Worm (Caenorhabditis elegans) whole organism, L1 larva: Measurements from ENCODE around the gene T11B7.5.
A peak's percentile ranks its signal among the peaks of the same experiment; 100 is the strongest.

Experiments used
- C16A3.4 ChIP-seq: fragments of 150-350 bp; optimal IDR thresholded peaks from 2 replicates; lab custom pipeline; 2014; ENCODE audit warnings: missing biosample characterization, missing genetic modification characterization
- C34B4.2 ChIP-seq: sonication (generic microtip); optimal IDR thresholded peaks from 2 replicates; lab custom pipeline; 2017; ENCODE audit warnings: mild to moderate bottlenecking, missing genetic modification characterization, missing compliant biosample characterization
- F16B12.6 ChIP-seq: fragments of 150-350 bp; optimal IDR thresholded peaks from 2 replicates; lab custom pipeline; 2014; ENCODE audit warnings: missing biosample characterization, missing genetic modification characterization
- Y116A8C.19 ChIP-seq: sonication (generic microtip); optimal IDR thresholded peaks from 2 replicates; lab custom pipeline; 2016; ENCODE audit warnings: missing compliant biosample characterization, missing genetic modification characterization, borderline replicate concordance
- aha-1 ChIP-seq: fragments of 150-350 bp; optimal IDR thresholded peaks from 2 replicates; lab custom pipeline; 2014; ENCODE audit warnings: missing biosample characterization, missing genetic modification characterization
- alr-1 ChIP-seq: fragments of 200-800 bp; sonication (Bioruptor generic); optimal IDR thresholded peaks from 2 replicates; lab custom pipeline; 2018; ENCODE audit warnings: borderline replicate concordance, mild to moderate bottlenecking, missing genetic modification characterization, missing compliant biosample characterization
- ama-1 ChIP-seq: fragments of 150-350 bp; optimal IDR thresholded peaks from 2 replicates; lab custom pipeline; 2014
- blmp-1 ChIP-seq: fragments of 150-350 bp; optimal IDR thresholded peaks from 2 replicates; lab custom pipeline; 2014; ENCODE audit warnings: missing biosample characterization, missing genetic modification characterization
- ceh-63 ChIP-seq: fragments of 200-800 bp; sonication (Bioruptor generic); optimal IDR thresholded peaks from 2 replicates; lab custom pipeline; 2018; ENCODE audit warnings: mild to moderate bottlenecking, missing genetic modification characterization, missing compliant biosample characterization
- ces-1 ChIP-seq: fragments of 150-350 bp; optimal IDR thresholded peaks from 2 replicates; lab custom pipeline; 2014; ENCODE audit warnings: missing biosample characterization, missing genetic modification reagents, missing genetic modification characterization
- dpl-1 ChIP-seq, 3 experiments: fragments of 150-350 bp in 2 of 3; sonication (generic microtip) in 1 of 3; optimal IDR thresholded peaks; 2 replicates each; lab custom pipeline; 2014 to 2017; ENCODE audit warnings: missing biosample characterization in 3 of 3, missing genetic modification characterization in 3 of 3, missing genetic modification reagents in 3 of 3
- dsc-1 ChIP-seq: sonication (generic microtip); optimal IDR thresholded peaks from 2 replicates; lab custom pipeline; 2016; ENCODE audit warnings: mild to moderate bottlenecking, missing genetic modification characterization, missing compliant biosample characterization
- efl-1 ChIP-seq, 4 experiments: fragments of 150-350 bp; optimal IDR thresholded peaks in 3 of 4; peaks in 1 of 4; 1 replicate in 1 of 4; 2 replicates in 3 of 4; lab custom pipeline; 2014; ENCODE audit warnings: missing biosample characterization in 2 of 4, missing genetic modification characterization in 2 of 4, missing genetic modification reagents in 2 of 4
- egl-27 ChIP-seq, 2 experiments: fragments of 150-350 bp in 1 of 2; sonication (generic microtip); optimal IDR thresholded peaks; 3 replicates each; lab custom pipeline; 2017 to 2018; ENCODE audit warnings: missing biosample characterization in 2 of 2, missing genetic modification characterization in 2 of 2, missing genetic modification reagents in 2 of 2
- elt-3 ChIP-seq, 6 experiments: fragments of 150-350 bp in 1 of 6; sonication (generic microtip); optimal IDR thresholded peaks; 2 replicates each; lab custom pipeline; 2017 to 2018; ENCODE audit warnings: missing biosample characterization in 6 of 6, missing genetic modification characterization in 6 of 6, inconsistent platforms in 1 of 6
- fkh-4 ChIP-seq: sonication (generic microtip); optimal IDR thresholded peaks from 2 replicates; lab custom pipeline; 2016; ENCODE audit warnings: missing compliant biosample characterization, missing genetic modification characterization, borderline replicate concordance
- fkh-8 ChIP-seq: sonication (generic microtip); optimal IDR thresholded peaks from 2 replicates; lab custom pipeline; 2016; ENCODE audit warnings: mild to moderate bottlenecking, missing genetic modification characterization, missing compliant biosample characterization
- fos-1 ChIP-seq: fragments of 150-350 bp; optimal IDR thresholded peaks from 2 replicates; lab custom pipeline; 2014; ENCODE audit warnings: missing biosample characterization, missing genetic modification characterization
- grh-1 ChIP-seq: fragments of 200-800 bp; sonication (Bioruptor generic); IDR thresholded peaks from 2 replicates; pipeline ENCODE4 v1.3.6; 2022; ENCODE audit warnings: missing genetic modification reagents, missing genetic modification characterization, missing compliant biosample characterization
- irx-1 ChIP-seq: sonication (generic microtip); optimal IDR thresholded peaks from 2 replicates; lab custom pipeline; 2016; ENCODE audit warnings: missing genetic modification characterization, missing compliant biosample characterization
- jun-1 ChIP-seq: fragments of 150-350 bp; optimal IDR thresholded peaks from 2 replicates; lab custom pipeline; 2014; ENCODE audit warnings: missing biosample characterization, missing genetic modification reagents, missing genetic modification characterization
- lin-13 ChIP-seq: fragments of 150-350 bp; optimal IDR thresholded peaks from 2 replicates; lab custom pipeline; 2014; ENCODE audit warnings: missing biosample characterization, missing genetic modification reagents, missing genetic modification characterization
- lin-14 ChIP-seq: fragments of 200-800 bp; sonication (Bioruptor generic); optimal IDR thresholded peaks from 2 replicates; lab custom pipeline; 2018; ENCODE audit warnings: mild to moderate bottlenecking, missing genetic modification characterization, moderate library complexity, missing compliant biosample characterization
- lin-35 ChIP-seq, 2 experiments: fragments of 150-350 bp; optimal IDR thresholded peaks; 2 replicates each; lab custom pipeline; 2014; ENCODE audit warnings: missing biosample characterization in 2 of 2, missing genetic modification characterization in 2 of 2, missing genetic modification reagents in 2 of 2
- lsy-2 ChIP-seq, 2 experiments: fragments of 150-350 bp; optimal IDR thresholded peaks; 2 replicates each; lab custom pipeline; 2014; ENCODE audit warnings: missing biosample characterization in 2 of 2, missing genetic modification characterization in 2 of 2
- mdl-1 ChIP-seq, 2 experiments: fragments of 150-350 bp; optimal IDR thresholded peaks; 2 replicates each; lab custom pipeline; 2014 to 2017; ENCODE audit warnings: missing biosample characterization in 2 of 2, missing genetic modification characterization in 2 of 2, inconsistent platforms in 1 of 2
- mep-1 ChIP-seq: fragments of 150-350 bp; optimal IDR thresholded peaks from 2 replicates; lab custom pipeline; 2014; ENCODE audit warnings: missing biosample characterization, missing genetic modification characterization
- nhr-11 ChIP-seq: fragments of 150-350 bp; optimal IDR thresholded peaks from 2 replicates; lab custom pipeline; 2014; ENCODE audit warnings: missing biosample characterization, missing genetic modification characterization
- nhr-20 ChIP-seq: sonication (generic microtip); optimal IDR thresholded peaks from 2 replicates; lab custom pipeline; 2016; ENCODE audit warnings: mild to moderate bottlenecking, missing genetic modification characterization, missing compliant biosample characterization
- nhr-71 ChIP-seq: sonication (generic microtip); optimal IDR thresholded peaks from 2 replicates; lab custom pipeline; 2016; ENCODE audit warnings: mild to moderate bottlenecking, missing genetic modification characterization, moderate library complexity, missing compliant biosample characterization
- nhr-76 ChIP-seq: sonication (generic microtip); optimal IDR thresholded peaks from 2 replicates; lab custom pipeline; 2017; ENCODE audit warnings: missing biosample characterization, missing genetic modification characterization
- nhr-77 ChIP-seq: fragments of 150-350 bp; optimal IDR thresholded peaks from 2 replicates; lab custom pipeline; 2014; ENCODE audit warnings: missing biosample characterization, missing genetic modification characterization
- nhr-85 ChIP-seq: sonication (generic microtip); peaks from one replicate; lab custom pipeline; 2016; ENCODE audit warnings: missing genetic modification characterization, inconsistent platforms, missing compliant biosample characterization
- nhr-90 ChIP-seq: sonication (generic microtip); optimal IDR thresholded peaks from 2 replicates; lab custom pipeline; 2016; ENCODE audit warnings: mild to moderate bottlenecking, missing genetic modification characterization, missing compliant biosample characterization; ENCODE audit not compliant: poor library complexity
- pag-3 ChIP-seq: sonication (generic microtip); optimal IDR thresholded peaks from 2 replicates; lab custom pipeline; 2017; ENCODE audit warnings: missing genetic modification characterization, mild to moderate bottlenecking, missing compliant biosample characterization, antibody characterized with exemption, borderline replicate concordance; ENCODE audit not compliant: insufficient read depth
- pax-3 ChIP-seq: fragments of 200-800 bp; sonication (Bioruptor generic); optimal IDR thresholded peaks from 2 replicates; lab custom pipeline; 2018; ENCODE audit warnings: mild to moderate bottlenecking, missing genetic modification characterization, moderate library complexity, missing compliant biosample characterization
- rnt-1 ChIP-seq: sonication (generic microtip); optimal IDR thresholded peaks from 2 replicates; lab custom pipeline; 2016; ENCODE audit warnings: mild to moderate bottlenecking, missing genetic modification characterization, moderate library complexity, missing compliant biosample characterization
- skn-1 ChIP-seq: fragments of 150-350 bp; optimal IDR thresholded peaks from 2 replicates; lab custom pipeline; 2014; ENCODE audit warnings: missing biosample characterization, missing genetic modification characterization
- snpc-4 ChIP-seq: fragments of 150-350 bp; optimal IDR thresholded peaks from 2 replicates; lab custom pipeline; 2014; ENCODE audit warnings: missing biosample characterization, missing genetic modification characterization
- snu-23 ChIP-seq: sonication (generic microtip); optimal IDR thresholded peaks from 2 replicates; lab custom pipeline; 2016; ENCODE audit warnings: missing genetic modification characterization, missing compliant biosample characterization
- sox-4 ChIP-seq: sonication (generic microtip); optimal IDR thresholded peaks from 2 replicates; lab custom pipeline; 2016; ENCODE audit warnings: missing genetic modification characterization, missing compliant biosample characterization
- sptf-1 ChIP-seq: fragments of 150-350 bp; optimal IDR thresholded peaks from 2 replicates; lab custom pipeline; 2014; ENCODE audit warnings: missing biosample characterization, missing genetic modification characterization
- sup-37 ChIP-seq: fragments of 200-800 bp; sonication (Bioruptor generic); optimal IDR thresholded peaks from 2 replicates; lab custom pipeline; 2018; ENCODE audit warnings: mild to moderate bottlenecking, missing genetic modification characterization, missing compliant biosample characterization
- tbx-2 ChIP-seq: sonication (generic microtip); optimal IDR thresholded peaks from 2 replicates; lab custom pipeline; 2016; ENCODE audit warnings: missing genetic modification characterization, missing compliant biosample characterization
- tlp-1 ChIP-seq: fragments of 150-350 bp; optimal IDR thresholded peaks from 2 replicates; lab custom pipeline; 2014; ENCODE audit warnings: missing biosample characterization, missing genetic modification characterization
- unc-130 ChIP-seq: fragments of 150-350 bp; optimal IDR thresholded peaks from 2 replicates; lab custom pipeline; 2017; ENCODE audit warnings: missing biosample characterization, missing genetic modification characterization, inconsistent platforms
- unc-30 ChIP-seq: sonication (generic microtip); optimal IDR thresholded peaks from 2 replicates; lab custom pipeline; 2017; ENCODE audit warnings: missing biosample characterization, missing genetic modification characterization
- unc-62 ChIP-seq: fragments of 150-350 bp; optimal IDR thresholded peaks from 2 replicates; lab custom pipeline; 2014; ENCODE audit warnings: missing biosample characterization, missing genetic modification reagents, missing genetic modification characterization
- unc-86 ChIP-seq: sonication (generic microtip); optimal IDR thresholded peaks from 2 replicates; lab custom pipeline; 2016; ENCODE audit warnings: missing genetic modification characterization, missing compliant biosample characterization
- zag-1 ChIP-seq: fragments of 150-350 bp; optimal IDR thresholded peaks from 2 replicates; lab custom pipeline; 2014; ENCODE audit warnings: missing biosample characterization, missing genetic modification characterization

Gene T11B7.5

ce11 chrIV:8830591-8830990 lies 25.3 kb downstream of the T11B7.5 start, which contains the start of gene T28C6.8:
TSS of gene T28C6.8 (minus strand) at chrIV:8830727.
- peak; percentile 17 for TF ChIP-seq nhr-77 (tag; lab: Kevin White, UChicago)
- TF ChIP-seq blmp-1 = peak; percentile 88
- peak; percentile 59 for TF ChIP-seq snu-23 (GFP tag; lab: Kevin White, UChicago)
- no peak for TF ChIP-seq tlp-1 (tag; lab: Kevin White, UChicago)
- TF ChIP-seq nhr-11 = no peak
- peak; percentile 10 for TF ChIP-seq irx-1 (tag; lab: Kevin White, UChicago)
- peak; percentile 23 for TF ChIP-seq lin-13 (GFP tag; lab: Kevin White, UChicago)
- peak; percentile 63 for TF ChIP-seq nhr-71 (tag; lab: Kevin White, UChicago)
- peak; percentile 8 for TF ChIP-seq skn-1 (tag; lab: Kevin White, UChicago)
- TF ChIP-seq tbx-2 (tag; lab: Kevin White, UChicago) = no peak
- TF ChIP-seq pax-3 (tag; lab: Kevin White, UChicago) = no peak
- TF ChIP-seq grh-1 = peak; percentile 32; the same call in 1 of the 2 replicates
- peak; percentile 33 for TF ChIP-seq fkh-8
- TF ChIP-seq jun-1 = no peak
- peak in 1 of 2 experiments; percentile 18 for TF ChIP-seq egl-27 (tag; optimal IDR thresholded peaks at IDR 0.05; lab: Kevin White, UChicago)
- peak; percentile 36 for TF ChIP-seq nhr-90 (tag; lab: Kevin White, UChicago)
- no peak for TF ChIP-seq nhr-76
- TF ChIP-seq sox-4 (tag; lab: Kevin White, UChicago) = peak; percentile 4
- TF ChIP-seq mdl-1 (tag; optimal IDR thresholded peaks at IDR 0.05; lab: Kevin White, UChicago) = peak in 1 of 2 experiments; percentile 13
- no peak for TF ChIP-seq C34B4.2
- peak in 1 of 2 experiments; percentile 68 for TF ChIP-seq lin-35 (GFP tag; optimal IDR thresholded peaks at IDR 0.05; lab: Kevin White, UChicago)
- TF ChIP-seq sptf-1 (tag; lab: Kevin White, UChicago) = no peak
- TF ChIP-seq unc-86 (tag; lab: Kevin White, UChicago) = no peak
- TF ChIP-seq lsy-2 (tag; optimal IDR thresholded peaks at IDR 0.05; lab: Kevin White, UChicago) = peak; percentile 8 to 49
- peak; percentile 16 for TF ChIP-seq rnt-1 (tag; lab: Kevin White, UChicago)
- TF ChIP-seq mep-1 = peak; percentile 63
- peak; percentile 85 for TF ChIP-seq lin-14 (GFP tag; lab: Kevin White, UChicago)
- TF ChIP-seq unc-130 (tag; lab: Kevin White, UChicago) = peak; percentile 32
- TF ChIP-seq dpl-1 (GFP tag; optimal IDR thresholded peaks at IDR 0.05; lab: Kevin White, UChicago) = peak in 1 of 3 experiments; percentile 7
- TF ChIP-seq nhr-20 (tag; lab: Kevin White, UChicago) = peak; percentile 59
- TF ChIP-seq efl-1 (optimal IDR thresholded peaks at IDR 0.05; lab: Kevin White, UChicago) = peak; percentile 17 to 23
- no peak for TF ChIP-seq efl-1 (GFP tag; optimal IDR thresholded peaks at IDR 0.05 in 1 of 2; lab: Kevin White, UChicago)
- TF ChIP-seq snpc-4 = no peak
- TF ChIP-seq alr-1 (tag; lab: Kevin White, UChicago) = no peak
- peak; percentile 1 for TF ChIP-seq C16A3.4 (tag; lab: Kevin White, UChicago)
- TF ChIP-seq elt-3 (tag; optimal IDR thresholded peaks at IDR 0.05; lab: Kevin White, UChicago) = peak in 4 of 6 experiments; percentile 12 to 64 (median 52)
- TF ChIP-seq aha-1 = no peak
- TF ChIP-seq pag-3 = peak; percentile 2
- no peak for TF ChIP-seq F16B12.6 (tag; lab: Kevin White, UChicago)
- TF ChIP-seq nhr-85 (tag; lab: Kevin White, UChicago) = peak; percentile 85
- TF ChIP-seq dsc-1 (tag; lab: Kevin White, UChicago) = no peak

DNA sequence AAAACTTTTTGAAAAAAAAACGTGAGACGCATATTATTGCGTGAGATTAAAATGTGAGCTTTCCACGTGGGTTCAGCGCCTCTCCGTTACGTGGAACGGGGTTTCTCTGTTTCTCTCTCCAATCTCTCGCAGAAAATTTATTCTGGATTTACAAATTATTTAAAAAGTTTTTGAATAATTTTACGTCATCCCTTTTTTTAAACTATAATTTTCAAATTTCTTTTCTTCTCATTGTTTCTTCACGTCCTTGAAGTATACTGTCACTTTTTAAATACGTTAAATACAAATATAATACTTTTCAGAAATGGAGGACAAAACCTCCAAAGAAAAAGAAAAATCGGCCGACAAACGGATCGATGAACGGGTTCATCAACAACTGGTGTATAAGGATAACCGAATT lies 28.4 kb downstream of the T11B7.5 start, which contains the start of gene T28C6.7:
Gene T28C6.7, plus strand, starts transcription at position 301 of the 400 bp plus-strand sequence.
- TF ChIP-seq ama-1 (lab: Kevin White, UChicago) (no peak), fkh-4 (no peak), mep-1 (no peak), F16B12.6 (tag; lab: Kevin White, UChicago) (no peak), fos-1 (tag; lab: Kevin White, UChicago) (no peak), zag-1 (tag; lab: Kevin White, UChicago) (no peak), ceh-63 (no peak), unc-30 (tag; lab: Kevin White, UChicago) (no peak), Y116A8C.19 (no peak), sup-37 (GFP tag; lab: Kevin White, UChicago) (no peak), unc-86 (tag; lab: Kevin White, UChicago) (no peak), unc-62 (GFP tag; lab: Kevin White, UChicago) (no peak), fkh-8 (no peak), ces-1 (no peak)
